Worm (Caenorhabditis elegans) whole organism, L4/young adult: ENCODE data around the gene cyb-1.
"Not testable (repeated sequence)": the region's sequence is repeated elsewhere in the genome, so short reads cannot be mapped to it uniquely, and the experiment has no call there.

Experiments used
- W03F9.2 ChIP-seq: fragments of 150-350 bp; optimal IDR thresholded peaks from 2 replicates; lab custom pipeline; 2014; ENCODE audit warnings: missing biosample characterization, missing genetic modification characterization
- dao-5 ChIP-seq: sonication (generic microtip); optimal IDR thresholded peaks from 2 replicates; lab custom pipeline; 2016; ENCODE audit warnings: missing genotype, missing genetic modification characterization, moderate library complexity, missing compliant biosample characterization
- him-1 ChIP-seq: sonication (generic microtip); optimal IDR thresholded peaks from 2 replicates; lab custom pipeline; 2016; ENCODE audit warnings: missing genotype, missing genetic modification reagents, missing genetic modification characterization, missing compliant biosample characterization

Gene cyb-1

ce11 chrIV:10734527-10735436 lies at the start of gene cyb-1, which contains the start of gene orc-5:
TSS of gene cyb-1 (plus strand) at chrIV:10735216.
TSS of gene orc-5 (minus strand) at chrIV:10734588.
- TF ChIP-seq W03F9.2 (tag; lab: Kevin White, UChicago): peak; percentile 22
- TF ChIP-seq him-1 (tag; lab: Kevin White, UChicago): no peak

ce11 chrIV:10685758-10686157 lies 49.3 kb upstream of the cyb-1 start, which contains the start of the genes K08C7.6 and R102.1:
TSS of gene K08C7.6 (minus strand) at chrIV:10685858.
TSS of gene R102.1 (plus strand) at chrIV:10686048.
- TF ChIP-seq dao-5: no peak
- TF ChIP-seq W03F9.2 (tag; lab: Kevin White, UChicago): no peak
- TF ChIP-seq him-1 (tag; lab: Kevin White, UChicago): no peak

ce11 chrIV:10687307-10687706 lies 47.7 kb upstream of the cyb-1 start, which contains the start of gene R102.2:
TSS of gene R102.2 (plus strand) at chrIV:10687607.
- TF ChIP-seq him-1 (tag; lab: Kevin White, UChicago); dao-5; W03F9.2 (tag; lab: Kevin White, UChicago): not testable (repeated sequence)

- TF ChIP-seq W03F9.2 (tag; lab: Kevin White, UChicago): no peak
- no peak for TF ChIP-seq him-1 (tag; lab: Kevin White, UChicago)
- TF ChIP-seq dao-5: no peak
These were observed 45.9 kb upstream of the cyb-1 start, which contains the start of gene R102.3 for ce11 chrIV:10688972-10689567. TSS of gene R102.3 (plus strand) at chrIV:10689517.

ce11 chrIV:10690139-10690538 lies 44.9 kb upstream of the cyb-1 start, which contains the start of gene R102.8:
TSS of gene R102.8 (minus strand) at chrIV:10690239.
- no peak for TF ChIP-seq W03F9.2 (tag; lab: Kevin White, UChicago)
- TF ChIP-seq dao-5: no peak
- TF ChIP-seq him-1 (tag; lab: Kevin White, UChicago): no peak

ce11 chrIV:10695203-10695602 lies 39.8 kb upstream of the cyb-1 start, which contains the start of gene R102.4:
TSS of gene R102.4 (minus strand) at chrIV:10695303.
- TF ChIP-seq him-1 (tag; lab: Kevin White, UChicago) (no peak), W03F9.2 (tag; lab: Kevin White, UChicago) (no peak), dao-5 (no peak)

ce11 chrIV:10697022-10697979 lies 37.7 kb upstream of the cyb-1 start, which contains the start of gene allo-1:
TSS of gene allo-1 (minus strand) at chrIV:10697072.
- TF ChIP-seq W03F9.2 (tag; lab: Kevin White, UChicago): peak; percentile 62
- no peak for TF ChIP-seq dao-5

ce11 chrIV:10698486-10698885 lies 36.5 kb upstream of the cyb-1 start:
- no peak for TF ChIP-seq him-1 (tag; lab: Kevin White, UChicago)

- TF ChIP-seq dao-5: no peak
These were observed 36.0 kb upstream of the cyb-1 start for ce11 chrIV:10699000-10699399.

- TF ChIP-seq W03F9.2 (tag; lab: Kevin White, UChicago) (no peak), dao-5 (no peak)
These were observed 35.4 kb upstream of the cyb-1 start, which contains the start of gene R102.11 for ce11 chrIV:10699660-10700059. TSS of gene R102.11 (minus strand) at chrIV:10699760.

- TF ChIP-seq him-1 (tag; lab: Kevin White, UChicago) (no peak), W03F9.2 (tag; lab: Kevin White, UChicago) (no peak), dao-5 (no peak)
These were observed 33.1 kb upstream of the cyb-1 start for ce11 chrIV:10701866-10702458.

ce11 chrIV:10705176-10705575 lies 29.8 kb upstream of the cyb-1 start, which contains the start of gene R102.10:
TSS of gene R102.10 (plus strand) at chrIV:10705476.
- TF ChIP-seq W03F9.2 (tag; lab: Kevin White, UChicago) (no peak), him-1 (tag; lab: Kevin White, UChicago) (no peak), dao-5 (no peak)

- no peak for TF ChIP-seq him-1 (tag; lab: Kevin White, UChicago)
- TF ChIP-seq W03F9.2 (tag; lab: Kevin White, UChicago): no peak
- no peak for TF ChIP-seq dao-5
These were observed 28.9 kb upstream of the cyb-1 start, which contains the start of gene R102.6 for ce11 chrIV:10706090-10706489. TSS of gene R102.6 (minus strand) at chrIV:10706190.
